Fruit fly (Drosophila melanogaster): ENCODE measurements around the gene Trs33.

Trs33 gene

dm6 chr3R:15340052-15340732, 10.6 kb downstream of the Trs33 start, which contains the start of gene SerRS-m (continued):
- TF ChIP-seq Hr39 (optimal IDR thresholded peaks at IDR 0.05): no peak
- TF ChIP-seq Elba2 (GFP tag; optimal IDR thresholded peaks at IDR 0.05): no peak
- no peak for TF ChIP-seq hbn (GFP tag; IDR thresholded peaks at IDR 0.05; ENCODE audit: partially characterized antibody)
- peak; percentile 15 for TF ChIP-seq CG17829 (tag; optimal IDR thresholded peaks at IDR 0.05)
- no peak for TF ChIP-seq CHES-1-like (GFP tag; optimal IDR thresholded peaks at IDR 0.05)
- TF ChIP-seq CG13287 (GFP tag; IDR thresholded peaks at IDR 0.05; ENCODE audit: partially characterized antibody): peak; percentile 33
- TF ChIP-seq zf30C (GFP tag; optimal IDR thresholded peaks at IDR 0.05): peak; percentile 11
- no peak for TF ChIP-seq Ets97D (GFP tag; optimal IDR thresholded peaks at IDR 0.05)
- TF ChIP-seq ftz-f1 (GFP tag; optimal IDR thresholded peaks at IDR 0.05): no peak
- TF ChIP-seq CG33557 (GFP tag; optimal IDR thresholded peaks at IDR 0.05): no peak
- TF ChIP-seq stwl (tag; optimal IDR thresholded peaks at IDR 0.05): no peak
- no peak for TF ChIP-seq so (GFP tag; IDR thresholded peaks at IDR 0.05)
- TF ChIP-seq CG9797 (GFP tag; optimal IDR thresholded peaks at IDR 0.05): no peak
- TF ChIP-seq CG10565 (GFP tag; optimal IDR thresholded peaks at IDR 0.05): no peak
- no peak for TF ChIP-seq CG18764 (GFP tag; optimal IDR thresholded peaks at IDR 0.05)
- TF ChIP-seq p53 (GFP tag; optimal IDR thresholded peaks at IDR 0.05): no peak
- TF ChIP-seq pzg (GFP tag; optimal IDR thresholded peaks at IDR 0.05): peak; percentile 3
- TF ChIP-seq tin (GFP tag; optimal IDR thresholded peaks at IDR 0.05): no peak
- TF ChIP-seq B-H2 (GFP tag; optimal IDR thresholded peaks at IDR 0.05): no peak
- no peak for TF ChIP-seq ac (GFP tag; optimal IDR thresholded peaks at IDR 0.05)
- TF ChIP-seq gce (GFP tag; IDR thresholded peaks at IDR 0.05): no peak
- no peak for TF ChIP-seq sisA (GFP tag; IDR thresholded peaks at IDR 0.05)
- TF ChIP-seq Dref (GFP tag; IDR thresholded peaks at IDR 0.05): peak; percentile 45
- TF ChIP-seq CG8290 (GFP tag; optimal IDR thresholded peaks at IDR 0.05): no peak
- no peak for TF ChIP-seq CG8290 (tag; optimal IDR thresholded peaks at IDR 0.05)
- no peak for TF ChIP-seq ranshi (GFP tag; IDR thresholded peaks at IDR 0.05)
- no peak for TF ChIP-seq cg (GFP tag; optimal IDR thresholded peaks at IDR 0.05)
- TF ChIP-seq Hr3 (GFP tag; optimal IDR thresholded peaks at IDR 0.05): no peak
- no peak for TF ChIP-seq Stat92E (GFP tag; optimal IDR thresholded peaks at IDR 0.05)
- TF ChIP-seq Nf-YB (GFP tag; optimal IDR thresholded peaks at IDR 0.05): no peak
- peak; percentile 14 for TF ChIP-seq CG18262 (tag; optimal IDR thresholded peaks at IDR 0.05)
- peak; percentile 31 for TF ChIP-seq CG10979 (tag; optimal IDR thresholded peaks at IDR 0.05)
- TF ChIP-seq NC2α (GFP tag; optimal IDR thresholded peaks at IDR 0.05): no peak
- no peak for TF ChIP-seq ara (GFP tag; IDR thresholded peaks at IDR 0.05)
- TF ChIP-seq pum (GFP tag; optimal IDR thresholded peaks at IDR 0.05): no peak
- no peak for TF ChIP-seq CG13624 (GFP tag; optimal IDR thresholded peaks at IDR 0.05)
- no peak for TF ChIP-seq Sin3A (optimal IDR thresholded peaks at IDR 0.05)
- TF ChIP-seq ci (GFP tag; IDR thresholded peaks at IDR 0.05): 0 out of 3 replicates have a peak, but pooled peaks have one; percentile 19
- TF ChIP-seq Myb (GFP tag; optimal IDR thresholded peaks at IDR 0.05): peak; percentile 68
- TF ChIP-seq bbx (GFP tag; IDR thresholded peaks at IDR 0.05; ENCODE audit: partially characterized antibody): no peak
- peak; percentile 13 for TF ChIP-seq Oli (tag; optimal IDR thresholded peaks at IDR 0.05)
- no peak for TF ChIP-seq CG11247 (GFP tag; IDR thresholded peaks at IDR 0.05)
- peak; percentile 41 for TF ChIP-seq CG8388 (GFP tag; optimal IDR thresholded peaks at IDR 0.05)
- TF ChIP-seq zen (tag; optimal IDR thresholded peaks at IDR 0.05): no peak
- no peak for TF ChIP-seq CG3847 (GFP tag; IDR thresholded peaks at IDR 0.05)
- TF ChIP-seq B-H1 (GFP tag; IDR thresholded peaks at IDR 0.05): no peak
- TF ChIP-seq sd (tag; optimal IDR thresholded peaks at IDR 0.05): peak; percentile 33
- TF ChIP-seq prd (optimal IDR thresholded peaks at IDR 0.05): no peak
- peak; percentile 21; the same call in 1 of the 3 replicates for TF ChIP-seq prd (GFP tag; IDR thresholded peaks at IDR 0.05)
- no peak for TF ChIP-seq CG16815 (GFP tag; optimal IDR thresholded peaks at IDR 0.05)
- 0 out of 2 replicates have a peak, but pooled peaks have one; percentile 25 for TF ChIP-seq sna (GFP tag; IDR thresholded peaks at IDR 0.05; ENCODE audit: partially characterized antibody)
- TF ChIP-seq Gsc (GFP tag; IDR thresholded peaks at IDR 0.05): no peak

Data from whole organism, embryonic.